Fruit fly (Drosophila melanogaster): ENCODE measurements around the gene sgg.

sgg gene

DNA sequence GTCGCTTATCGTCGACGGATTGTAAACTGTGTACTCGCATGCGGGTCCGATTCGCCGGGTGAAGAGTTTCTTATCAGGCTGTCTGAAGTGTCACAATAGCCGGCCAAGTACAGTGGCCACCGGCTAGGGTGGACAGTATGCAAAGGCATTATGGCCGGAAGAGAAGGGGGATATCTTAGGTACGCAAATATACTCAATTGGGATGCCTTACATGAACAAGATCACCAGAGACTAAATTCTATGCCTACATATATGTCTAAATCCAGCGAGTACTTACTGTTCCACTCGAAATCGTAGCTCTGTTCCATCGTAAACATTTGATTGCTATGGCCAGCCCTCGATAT is 40.0 kb upstream of the sgg start (continued):
- TF ChIP-seq aop (GFP tag; IDR thresholded peaks at IDR 0.05) = peak; percentile 60; the same call in 1 of the 2 replicates
- TF ChIP-seq amos (GFP tag; IDR thresholded peaks at IDR 0.05; ENCODE audit: partially characterized antibody) = no peak
- TF ChIP-seq Abd-B (GFP tag; optimal IDR thresholded peaks at IDR 0.05) = peak; percentile 82
- peak; percentile 70 for TF ChIP-seq dm (GFP tag; optimal IDR thresholded peaks at IDR 0.05)
- peak; percentile 84 for TF ChIP-seq peb (GFP tag; IDR thresholded peaks at IDR 0.05)
- TF ChIP-seq Spps (tag; optimal IDR thresholded peaks at IDR 0.05) = peak; percentile 39
- TF ChIP-seq eve (GFP tag; optimal IDR thresholded peaks at IDR 0.05) = no peak
- peak; percentile 84 for TF ChIP-seq vfl (GFP tag; optimal IDR thresholded peaks at IDR 0.05)
- TF ChIP-seq pros (GFP tag; optimal IDR thresholded peaks at IDR 0.05) = no peak
- no peak for TF ChIP-seq CG34224 (GFP tag; IDR thresholded peaks at IDR 0.05; ENCODE audit: partially characterized antibody)
- peak; percentile 86 for TF ChIP-seq Oaz (GFP tag; IDR thresholded peaks at IDR 0.05)
- TF ChIP-seq Antp (GFP tag; optimal IDR thresholded peaks at IDR 0.05) = peak; percentile 97
- no peak for TF ChIP-seq pita (GFP tag; optimal IDR thresholded peaks at IDR 0.05)
- no peak for TF ChIP-seq CG33557 (GFP tag; optimal IDR thresholded peaks at IDR 0.05)
- TF ChIP-seq Xrp1 (GFP tag; IDR thresholded peaks at IDR 0.05) = peak; percentile 93
- peak; percentile 80; the same call in 2 of the 3 replicates for TF ChIP-seq CG2199 (GFP tag; IDR thresholded peaks at IDR 0.05)
- no peak for TF ChIP-seq yki (optimal IDR thresholded peaks at IDR 0.05)
- TF ChIP-seq dmrt99B (tag; optimal IDR thresholded peaks at IDR 0.05) = peak; percentile 92
- TF ChIP-seq odd (GFP tag; optimal IDR thresholded peaks at IDR 0.05) = peak; percentile 67
- TF ChIP-seq Aef1 (GFP tag; IDR thresholded peaks at IDR 0.05) = peak; percentile 95
- peak; percentile 93 for TF ChIP-seq Fer3 (tag; optimal IDR thresholded peaks at IDR 0.05)
- peak; percentile 81 for TF ChIP-seq croc (GFP tag; conservative IDR thresholded peaks at IDR 0.05)
- peak; percentile 45 for TF ChIP-seq CTCF (GFP tag; optimal IDR thresholded peaks at IDR 0.05)
- TF ChIP-seq stc (GFP tag; IDR thresholded peaks at IDR 0.05) = peak; percentile 92
- peak; percentile 90 for TF ChIP-seq pho (GFP tag; optimal IDR thresholded peaks at IDR 0.05)
- TF ChIP-seq Side (GFP tag; optimal IDR thresholded peaks at IDR 0.05) = peak; percentile 93
- TF ChIP-seq pum (GFP tag; optimal IDR thresholded peaks at IDR 0.05) = peak; percentile 90
- TF ChIP-seq CG8388 (GFP tag; optimal IDR thresholded peaks at IDR 0.05) = no peak
- TF ChIP-seq CG18619 (GFP tag; optimal IDR thresholded peaks at IDR 0.05) = peak; percentile 87
- no peak for TF ChIP-seq cad (GFP tag; optimal IDR thresholded peaks at IDR 0.05)
- TF ChIP-seq ci (GFP tag; IDR thresholded peaks at IDR 0.05) = peak; percentile 96
- peak; percentile 57 for TF ChIP-seq CG14710 (tag; optimal IDR thresholded peaks at IDR 0.05)
- TF ChIP-seq chm (GFP tag; IDR thresholded peaks at IDR 0.05) = peak; percentile 86; the same call in 1 of the 2 replicates
- peak; percentile 73 for TF ChIP-seq CG5180 (GFP tag; optimal IDR thresholded peaks at IDR 0.05)
- TF ChIP-seq fu2 (GFP tag; optimal IDR thresholded peaks at IDR 0.05) = peak; percentile 87
- no peak for TF ChIP-seq nau (GFP tag; optimal IDR thresholded peaks at IDR 0.05)
- peak; percentile 41; the same call in 1 of the 2 replicates for TF ChIP-seq Dip2 (GFP tag; IDR thresholded peaks at IDR 0.05)
- no peak for TF ChIP-seq CG10431 (GFP tag; optimal IDR thresholded peaks at IDR 0.05)
- no peak for TF ChIP-seq hkb (optimal IDR thresholded peaks at IDR 0.05)
- TF ChIP-seq hkb (GFP tag; IDR thresholded peaks at IDR 0.05) = peak; percentile 93
- no peak for TF ChIP-seq hth (optimal IDR thresholded peaks at IDR 0.05)
- peak; percentile 82 for TF ChIP-seq Atf-2 (GFP tag; optimal IDR thresholded peaks at IDR 0.05)
- TF ChIP-seq CG9932 (GFP tag; IDR thresholded peaks at IDR 0.05) = peak; percentile 94
- peak; percentile 96 for TF ChIP-seq lilli (GFP tag; optimal IDR thresholded peaks at IDR 0.05)
- TF ChIP-seq Sin3A (optimal IDR thresholded peaks at IDR 0.05) = no peak
- peak; percentile 79 for TF ChIP-seq eyg (GFP tag; optimal IDR thresholded peaks at IDR 0.05)
- TF ChIP-seq CG12942 (GFP tag; optimal IDR thresholded peaks at IDR 0.05) = peak; percentile 88
- TF ChIP-seq CG1792 (GFP tag; optimal IDR thresholded peaks at IDR 0.05) = peak; percentile 89
- TF ChIP-seq rib (GFP tag; IDR thresholded peaks at IDR 0.05) = peak; percentile 97
- peak; percentile 69 for TF ChIP-seq Ets97D (GFP tag; optimal IDR thresholded peaks at IDR 0.05)
- peak; percentile 91 for TF ChIP-seq ap (GFP tag; IDR thresholded peaks at IDR 0.05)
- no peak for TF ChIP-seq CG8478 (optimal IDR thresholded peaks at IDR 0.05)
- TF ChIP-seq CHES-1-like (GFP tag; optimal IDR thresholded peaks at IDR 0.05) = peak; percentile 94
- TF ChIP-seq Gug (GFP tag; IDR thresholded peaks at IDR 0.05) = peak; percentile 96
- peak; percentile 88 for TF ChIP-seq PHDP (tag; optimal IDR thresholded peaks at IDR 0.05)

Measured in whole organism, embryonic.